2 fruit fly cellular contexts compared by ENCODE assay signal in genomic region chr2L:6301616-6302015, dm6.
TF ChIP-seq lines count a peak whose summit lies in the region.

No protein-coding gene starts in this region.

- peak; percentile 35 to 55 for TF ChIP-seq CTCF in S2 (optimal IDR thresholded peaks at IDR 0.05; lab: Kevin White, UChicago)
- peak; percentile 61 for TF ChIP-seq CTCF in whole organism, embryonic (GFP tag; optimal IDR thresholded peaks at IDR 0.05; lab: Kevin White, UChicago)

TF ChIP-seq in whole organism, embryonic, 481 proteins besides CTCF, POLR2A, EP300 and RAD21:
- TF ChIP-seq H15 (GFP tag; IDR thresholded peaks at IDR 0.05; lab: Robert Waterston, UW) (0 out of 3 replicates have a peak, but pooled peaks have one; percentile 1), CG3726 (GFP tag; IDR thresholded peaks at IDR 0.05; lab: Robert Waterston, UW) (no peak)
